Worm (Caenorhabditis elegans) whole organism, midembryonic: Measurements from ENCODE around the gene F55B11.5.

Experiments
- cog-1 ChIP-seq: sonication (generic microtip); optimal IDR thresholded peaks from 2 replicates; lab custom pipeline; 2016; ENCODE audit warnings: missing genetic modification characterization, missing compliant biosample characterization
- ref-1 ChIP-seq: fragments of 200-800 bp; sonication (Bioruptor generic); conservative IDR thresholded peaks from 2 replicates; pipeline ENCODE4 v1.3.6; 2022; ENCODE audit warnings: missing genetic modification reagents, missing genetic modification characterization, missing compliant biosample characterization
- tab-1 ChIP-seq: fragments of 200-800 bp; sonication (Bioruptor generic); IDR thresholded peaks from 2 replicates; pipeline ENCODE4 v1.3.6; 2022; ENCODE audit warnings: missing genetic modification characterization, missing compliant biosample characterization

ce11 chrIV:14444077-14444476 is 16.6 kb downstream of the F55B11.5 start, which contains the start of gene tra-3:
- no peak for TF ChIP-seq tab-1 (GFP tag; lab: Robert Waterston, UW)
- TF ChIP-seq ref-1 (GFP tag; lab: Robert Waterston, UW), result no peak
- TF ChIP-seq cog-1 (tag; lab: Kevin White, UChicago), result no peak
